Worm (Caenorhabditis elegans) whole organism, L4 larva: ENCODE measurements around the gene H04J21.1.
A peak's percentile ranks its signal among the peaks of the same experiment; 100 is the strongest.

Experiments used
- ceh-82 ChIP-seq: sonication (generic microtip); optimal IDR thresholded peaks from 2 replicates; lab custom pipeline; 2017; ENCODE audit warnings: missing biosample characterization, missing genetic modification characterization
- daf-16 ChIP-seq, 3 experiments: sonication (generic microtip); optimal IDR thresholded peaks; 2 replicates each; lab custom pipeline; 2016 to 2017; ENCODE audit warnings: missing genetic modification characterization in 3 of 3, missing genetic modification reagents in 3 of 3, mild to moderate bottlenecking in 2 of 3, missing compliant biosample characterization in 2 of 3, missing biosample characterization in 1 of 3, moderate library complexity in 1 of 3
- dmd-6 ChIP-seq: fragments of 200-800 bp; sonication (Bioruptor generic); IDR thresholded peaks from 2 replicates; pipeline ENCODE4 v1.3.6; 2022; ENCODE audit warnings: missing genetic modification reagents, missing genetic modification characterization, missing compliant biosample characterization
- egl-27 ChIP-seq: sonication (generic microtip); optimal IDR thresholded peaks from 3 replicates; lab custom pipeline; 2017; ENCODE audit warnings: missing biosample characterization, missing genetic modification reagents, missing genetic modification characterization
- lin-39 ChIP-seq: fragments of 150-350 bp; optimal IDR thresholded peaks from 2 replicates; lab custom pipeline; 2014; ENCODE audit warnings: missing biosample characterization, missing genetic modification reagents, missing genetic modification characterization
- lir-3 ChIP-seq: sonication (generic microtip); optimal IDR thresholded peaks from 2 replicates; lab custom pipeline; 2016; ENCODE audit warnings: mild to moderate bottlenecking, missing genetic modification characterization, missing compliant biosample characterization
- unc-62 ChIP-seq, 3 experiments: fragments of 150-350 bp in 1 of 3; sonication (generic microtip); optimal IDR thresholded peaks in 2 of 3; peaks in 1 of 3; 1 replicate in 1 of 3; 2 replicates in 2 of 3; lab custom pipeline; 2014 to 2017; ENCODE audit warnings: missing biosample characterization in 3 of 3, missing genetic modification characterization in 3 of 3, missing genetic modification reagents in 3 of 3, missing genotype in 1 of 3

ce11 chrIII:2418159-2418658 lies 46.4 kb upstream of the H04J21.1 start, which contains the start of the genes W04B5.5 and W04B5.3:
- TF ChIP-seq unc-62 (GFP tag; optimal IDR thresholded peaks at IDR 0.05 in 1 of 2; lab: Kevin White, UChicago) (peak in 1 of 2 experiments; percentile 63), unc-62 (tag; optimal IDR thresholded peaks at IDR 0.05; lab: Kevin White, UChicago) (no peak), dmd-6 (peak; percentile 59), lin-39 (tag; lab: Kevin White, UChicago) (no peak), lir-3 (tag; lab: Kevin White, UChicago) (no peak), ceh-82 (tag; lab: Kevin White, UChicago) (no peak), egl-27 (tag; lab: Kevin White, UChicago) (no peak), daf-16 (GFP tag; optimal IDR thresholded peaks at IDR 0.05; lab: Kevin White, UChicago) (peak in 1 of 2 experiments; percentile 23), daf-16 (tag; optimal IDR thresholded peaks at IDR 0.05; lab: Kevin White, UChicago) (peak; percentile 97)
